Fruit fly (Drosophila melanogaster) whole organism, embryonic: Measurements from ENCODE around the gene Jhbp16.

Experiments used
- Aef1 ChIP-seq: fragments of 200-800 bp; sonication (Bioruptor generic); IDR thresholded peaks from 3 replicates; pipeline ENCODE4 v1.3.6; 2022; ENCODE audit warnings: missing biosample characterization, missing genetic modification characterization
- Bgb ChIP-seq: fragments of 200-800 bp; sonication (Bioruptor generic); IDR thresholded peaks from 2 replicates; pipeline ENCODE4 v1.3.6; 2022; ENCODE audit warnings: missing biosample characterization, missing genetic modification characterization; ENCODE audit not compliant: partially characterized antibody
- CG10321 ChIP-seq: fragments of 200-800 bp; sonication (Bioruptor generic); IDR thresholded peaks from 2 replicates; pipeline ENCODE4 v1.3.6; 2022; ENCODE audit warnings: missing biosample characterization, missing genetic modification characterization
- CG10462 ChIP-seq: fragments of 200-800 bp; sonication (Bioruptor generic); optimal IDR thresholded peaks from 2 replicates; lab custom pipeline; 2016; ENCODE audit warnings: missing biosample characterization, missing genetic modification characterization
- CG11085 ChIP-seq: fragments of 200-800 bp; sonication (Bioruptor generic); IDR thresholded peaks from 2 replicates; pipeline ENCODE4 v1.3.6; 2022; ENCODE audit warnings: missing biosample characterization, missing genetic modification characterization
- CG11723 ChIP-seq: fragments of 200-800 bp; sonication (Bioruptor generic); optimal IDR thresholded peaks from 2 replicates; lab custom pipeline; 2017; ENCODE audit warnings: missing biosample characterization, mild to moderate bottlenecking, missing genetic modification characterization
- CG12155 ChIP-seq: fragments of 200-800 bp; sonication (Bioruptor generic); optimal IDR thresholded peaks from 3 replicates; lab custom pipeline; 2016; ENCODE audit warnings: missing biosample characterization, missing genetic modification characterization
- CG13775 ChIP-seq: fragments of 200-800 bp; sonication (Bioruptor generic); optimal IDR thresholded peaks from 3 replicates; lab custom pipeline; 2017; ENCODE audit warnings: missing biosample characterization, mild to moderate bottlenecking, missing genetic modification characterization
- CG14710 ChIP-seq: fragments of 200-800 bp; sonication (Bioruptor generic); optimal IDR thresholded peaks from 3 replicates; lab custom pipeline; 2019; ENCODE audit warnings: missing biosample characterization, mild to moderate bottlenecking, missing genetic modification characterization, moderate library complexity
- CG15601 ChIP-seq: fragments of 200-800 bp; sonication (Bioruptor generic); optimal IDR thresholded peaks from 3 replicates; lab custom pipeline; 2019; ENCODE audit warnings: missing biosample characterization, mild to moderate bottlenecking, missing genetic modification characterization, moderate library complexity
- CG15696 ChIP-seq: fragments of 200-800 bp; sonication (Bioruptor generic); optimal IDR thresholded peaks from 2 replicates; lab custom pipeline; 2019; ENCODE audit warnings: missing biosample characterization, mild to moderate bottlenecking, missing genetic modification characterization, moderate library complexity
- CG17612 ChIP-seq: fragments of 200-800 bp; sonication (Bioruptor generic); IDR thresholded peaks from 2 replicates; pipeline ENCODE4 v1.3.6; 2022; ENCODE audit warnings: missing biosample characterization, missing genetic modification characterization
- CG18011 ChIP-seq: fragments of 200-800 bp; sonication (Bioruptor generic); optimal IDR thresholded peaks from 2 replicates; lab custom pipeline; 2017; ENCODE audit warnings: missing biosample characterization, missing genetic modification characterization, mild to moderate bottlenecking, moderate library complexity, missing genotype
- CG2712 ChIP-seq: fragments of 200-800 bp; optimal IDR thresholded peaks from 3 replicates; lab custom pipeline; 2019; ENCODE audit warnings: missing biosample characterization, mild to moderate bottlenecking, missing genetic modification characterization, moderate library complexity
- CG4282 ChIP-seq: fragments of 200-800 bp; sonication (Bioruptor generic); optimal IDR thresholded peaks from 2 replicates; lab custom pipeline; 2016; ENCODE audit warnings: missing biosample characterization, missing genetic modification characterization
- CG4617 ChIP-seq: fragments of 200-800 bp; sonication (Bioruptor generic); optimal IDR thresholded peaks from 3 replicates; lab custom pipeline; 2016; ENCODE audit warnings: missing biosample characterization, missing genetic modification characterization, borderline replicate concordance
- CG6654 ChIP-seq: fragments of 200-800 bp; sonication (Bioruptor generic); optimal IDR thresholded peaks from 2 replicates; lab custom pipeline; 2017; ENCODE audit warnings: missing biosample characterization, mild to moderate bottlenecking, missing genetic modification characterization
- CG8924 ChIP-seq: fragments of 200-800 bp; optimal IDR thresholded peaks from 3 replicates; lab custom pipeline; 2019; ENCODE audit warnings: missing biosample characterization, mild to moderate bottlenecking, missing genetic modification characterization, moderate library complexity
- CHES-1-like ChIP-seq: fragments of 200-800 bp; sonication (Bioruptor generic); optimal IDR thresholded peaks from 2 replicates; lab custom pipeline; 2016; ENCODE audit warnings: missing biosample characterization, missing genetic modification characterization
- CoRest ChIP-seq: fragments of 200-800 bp; sonication (Bioruptor generic); optimal IDR thresholded peaks from 3 replicates; lab custom pipeline; 2018; ENCODE audit warnings: missing biosample characterization, mild to moderate bottlenecking, missing genetic modification characterization, moderate library complexity
- D19B ChIP-seq: fragments of 200-800 bp; sonication (Bioruptor generic); optimal IDR thresholded peaks from 2 replicates; lab custom pipeline; 2017; ENCODE audit warnings: missing biosample characterization, mild to moderate bottlenecking, missing genetic modification characterization
- E2f2 ChIP-seq: fragments of 200-800 bp; sonication (Bioruptor generic); IDR thresholded peaks from 2 replicates; pipeline ENCODE4 v1.3.6; 2022; ENCODE audit warnings: missing biosample characterization, missing genetic modification characterization
- Ets65A ChIP-seq: fragments of 200-800 bp; sonication (Bioruptor generic); peaks from one replicate; lab custom pipeline; 2016; ENCODE audit warnings: missing biosample characterization, missing genetic modification characterization
- Gsc ChIP-seq: fragments of 200-800 bp; sonication (Bioruptor generic); IDR thresholded peaks from 2 replicates; pipeline ENCODE4 v1.3.6; 2022; ENCODE audit warnings: missing biosample characterization, missing genetic modification characterization
- H2.0 ChIP-seq: fragments of 200-800 bp; sonication (Bioruptor generic); IDR thresholded peaks from 2 replicates; pipeline ENCODE4 v1.3.6; 2022; ENCODE audit warnings: missing biosample characterization, missing genetic modification characterization
- Hey ChIP-seq: fragments of 200-800 bp; sonication (Bioruptor generic); optimal IDR thresholded peaks from 3 replicates; lab custom pipeline; 2018; ENCODE audit warnings: missing biosample characterization, mild to moderate bottlenecking, missing genetic modification characterization
- HmgZ ChIP-seq: fragments of 200-800 bp; sonication (Bioruptor generic); optimal IDR thresholded peaks from 2 replicates; lab custom pipeline; 2018; ENCODE audit warnings: missing biosample characterization, mild to moderate bottlenecking, missing genetic modification characterization
- Hmx ChIP-seq: fragments of 200-800 bp; sonication (Bioruptor generic); optimal IDR thresholded peaks from 2 replicates; lab custom pipeline; 2016; ENCODE audit warnings: missing biosample characterization, missing genetic modification characterization
- Hr39 ChIP-seq: fragments of >200 bp; optimal IDR thresholded peaks from 2 replicates; lab custom pipeline; 2017
- Jarid2 ChIP-seq: fragments of 200-800 bp; sonication (Bioruptor generic); optimal IDR thresholded peaks from 3 replicates; lab custom pipeline; 2017; ENCODE audit warnings: mild to moderate bottlenecking, missing biosample characterization, missing genetic modification reagents, missing genetic modification characterization
- Kr ChIP-seq: fragments of 200-800 bp; sonication (Bioruptor generic); optimal IDR thresholded peaks from 2 replicates; lab custom pipeline; 2017; ENCODE audit warnings: missing biosample characterization, mild to moderate bottlenecking, missing genetic modification characterization
- Sry-β ChIP-seq: fragments of 200-800 bp; sonication (Bioruptor generic); optimal IDR thresholded peaks from 2 replicates; lab custom pipeline; 2018; ENCODE audit warnings: missing biosample characterization, mild to moderate bottlenecking, missing genetic modification characterization, moderate library complexity
- aop ChIP-seq: fragments of 200-800 bp; sonication (Bioruptor generic); IDR thresholded peaks from 2 replicates; pipeline ENCODE4 v1.3.6; 2022; ENCODE audit warnings: missing biosample characterization, missing genetic modification characterization
- ara ChIP-seq: fragments of 200-800 bp; sonication (Bioruptor generic); IDR thresholded peaks from 2 replicates; pipeline ENCODE4 v1.3.6; 2022; ENCODE audit warnings: missing biosample characterization, missing genetic modification characterization
- bowl ChIP-seq: fragments of 200-800 bp; sonication (Bioruptor generic); IDR thresholded peaks from 2 replicates; pipeline ENCODE4 v1.3.6; 2022; ENCODE audit warnings: missing biosample characterization, missing genetic modification characterization
- fd102C ChIP-seq: fragments of 200-800 bp; sonication (Bioruptor generic); optimal IDR thresholded peaks from 2 replicates; lab custom pipeline; 2018; ENCODE audit warnings: missing biosample characterization, mild to moderate bottlenecking, missing genetic modification characterization, moderate library complexity
- gem ChIP-seq: fragments of 200-800 bp; sonication (Bioruptor generic); optimal IDR thresholded peaks from 2 replicates; lab custom pipeline; 2019; ENCODE audit warnings: missing biosample characterization, mild to moderate bottlenecking, missing genetic modification characterization, moderate library complexity
- hbn ChIP-seq: fragments of 200-800 bp; sonication (Bioruptor generic); IDR thresholded peaks from 2 replicates; pipeline ENCODE4 v1.3.6; 2022; ENCODE audit warnings: missing biosample characterization, missing genetic modification characterization; ENCODE audit not compliant: partially characterized antibody
- her ChIP-seq: fragments of 200-800 bp; sonication (Bioruptor generic); optimal IDR thresholded peaks from 2 replicates; lab custom pipeline; 2016; ENCODE audit warnings: missing biosample characterization, missing genetic modification characterization
- hkb ChIP-seq, 2 experiments: fragments of 200-800 bp in 1 of 2; fragments of >200 bp in 1 of 2; sonication (Bioruptor generic) in 1 of 2; IDR thresholded peaks in 1 of 2; optimal IDR thresholded peaks in 1 of 2; 2 replicates each; pipeline versions ENCODE4 v1.3.6 to Lab custom; 2017 to 2022; ENCODE audit warnings: missing biosample characterization in 1 of 2, missing genetic modification characterization in 1 of 2
- insv ChIP-seq, 2 experiments: fragments of 200-800 bp; sonication (Bioruptor generic); optimal IDR thresholded peaks; 3 replicates each; lab custom pipeline; 2016 to 2018; ENCODE audit warnings: missing biosample characterization in 2 of 2, missing genetic modification characterization in 2 of 2
- kah ChIP-seq: fragments of 200-800 bp; sonication (Bioruptor generic); optimal IDR thresholded peaks from 2 replicates; lab custom pipeline; 2018; ENCODE audit warnings: missing biosample characterization, mild to moderate bottlenecking, missing genetic modification characterization
- kay ChIP-seq: fragments of 200-800 bp; sonication (Bioruptor generic); optimal IDR thresholded peaks from 2 replicates; lab custom pipeline; 2016; ENCODE audit warnings: missing biosample characterization, missing genetic modification characterization
- luna ChIP-seq: fragments of 200-800 bp; sonication (Bioruptor generic); optimal IDR thresholded peaks from 2 replicates; lab custom pipeline; 2016; ENCODE audit warnings: missing biosample characterization, missing genetic modification characterization
- p53 ChIP-seq: fragments of 200-800 bp; sonication (Bioruptor generic); optimal IDR thresholded peaks from 2 replicates; lab custom pipeline; 2016; ENCODE audit warnings: missing biosample characterization, missing genetic modification characterization
- row ChIP-seq: fragments of 200-800 bp; sonication (Bioruptor generic); IDR thresholded peaks from 3 replicates; pipeline ENCODE4 v1.3.6; 2022; ENCODE audit warnings: missing biosample characterization, missing genetic modification characterization
- run ChIP-seq: fragments of 200-800 bp; sonication (Bioruptor generic); optimal IDR thresholded peaks from 3 replicates; lab custom pipeline; 2018; ENCODE audit warnings: missing biosample characterization, mild to moderate bottlenecking, missing genetic modification characterization
- sim ChIP-seq: fragments of 200-800 bp; sonication (Bioruptor generic); IDR thresholded peaks from 2 replicates; pipeline ENCODE4 v1.3.6; 2022; ENCODE audit warnings: missing biosample characterization, missing genetic modification characterization
- slbo ChIP-seq: fragments of 200-800 bp; sonication (Bioruptor generic); IDR thresholded peaks from 2 replicates; pipeline ENCODE4 v1.3.6; 2022; ENCODE audit warnings: missing biosample characterization, missing genetic modification characterization
- stwl ChIP-seq: fragments of 200-800 bp; sonication (Bioruptor generic); optimal IDR thresholded peaks from 3 replicates; lab custom pipeline; 2018; ENCODE audit warnings: missing biosample characterization, mild to moderate bottlenecking, missing genetic modification characterization, moderate library complexity

The Jhbp16 gene

DNA sequence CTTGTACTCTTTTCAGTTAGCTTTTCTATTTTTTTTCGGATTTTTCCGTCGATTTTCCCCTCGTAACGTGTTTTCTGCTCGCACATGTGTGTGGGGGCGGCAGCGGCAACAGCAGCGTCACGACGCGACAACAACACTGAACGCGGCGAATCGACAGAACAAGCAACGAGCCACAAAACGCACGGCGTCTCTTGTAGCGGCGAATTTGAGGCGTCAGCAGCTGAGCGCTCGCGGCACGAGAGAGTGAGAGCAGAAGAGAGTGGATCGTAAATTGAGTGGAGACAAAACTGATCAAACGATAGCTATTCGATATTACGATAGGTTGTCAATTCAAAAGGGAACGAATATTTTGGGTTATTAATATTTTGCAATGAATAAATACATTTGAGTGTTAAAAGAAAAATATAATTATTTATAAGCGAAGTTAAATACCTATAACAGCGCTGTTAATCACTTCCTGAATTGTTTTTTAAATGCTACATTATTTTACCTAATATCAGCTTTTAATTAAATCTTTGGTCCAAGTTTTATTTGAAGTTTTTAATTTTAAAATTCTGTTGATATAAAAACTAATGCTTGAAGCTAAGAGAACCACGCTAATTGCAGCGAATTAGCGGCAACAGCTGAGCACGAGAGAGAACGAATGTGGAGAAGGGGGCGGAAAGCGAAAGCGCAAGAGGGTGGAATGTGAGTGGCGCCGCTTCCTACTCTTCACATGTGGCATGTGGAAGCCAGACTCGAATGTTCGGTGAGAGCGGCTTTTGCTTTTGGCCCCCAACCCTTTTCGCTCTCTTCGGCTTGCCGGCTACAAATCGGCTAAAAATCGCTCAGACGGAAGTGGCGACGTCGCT lies 31.0 kb upstream of the Jhbp16 start (continued):
- no peak for TF ChIP-seq Hmx (GFP tag; lab: Kevin White, UChicago)
- no peak for TF ChIP-seq CG18011 (GFP tag; lab: Kevin White, UChicago)
- no peak for TF ChIP-seq insv (GFP tag; optimal IDR thresholded peaks at IDR 0.05; lab: Kevin White, UChicago)
- TF ChIP-seq ara (GFP tag; lab: Robert Waterston, UW), result no peak
- no peak for TF ChIP-seq Aef1 (GFP tag; lab: Robert Waterston, UW)
- no peak for TF ChIP-seq run (tag; lab: Kevin White, UChicago)
- peak; percentile 78 for TF ChIP-seq gem (tag; lab: Kevin White, UChicago)
- no peak for TF ChIP-seq Hey (tag; lab: Kevin White, UChicago)
- no peak for TF ChIP-seq D19B
- no peak for TF ChIP-seq HmgZ (tag; lab: Kevin White, UChicago)
- TF ChIP-seq stwl (tag; lab: Kevin White, UChicago), result peak; percentile 29
- no peak for TF ChIP-seq row (GFP tag; lab: Robert Waterston, UW)
- TF ChIP-seq CG2712 (tag; lab: Kevin White, UChicago), result peak; percentile 84
- no peak for TF ChIP-seq slbo
- no peak for TF ChIP-seq kah (GFP tag; lab: Kevin White, UChicago)
- peak; percentile 27 for TF ChIP-seq kay (GFP tag; lab: Kevin White, UChicago)
- peak; percentile 75 for TF ChIP-seq CG15601 (tag; lab: Kevin White, UChicago)
- TF ChIP-seq CG4617 (GFP tag; lab: Kevin White, UChicago), result no peak
- TF ChIP-seq H2.0 (GFP tag; lab: Robert Waterston, UW), result no peak
- TF ChIP-seq Bgb (GFP tag; lab: Robert Waterston, UW), result no peak
- TF ChIP-seq CG4282 (GFP tag; lab: Kevin White, UChicago), result no peak
- no peak for TF ChIP-seq bowl
- TF ChIP-seq Jarid2 (GFP tag; lab: Kevin White, UChicago), result peak; percentile 63
- TF ChIP-seq CG17612 (GFP tag; lab: Robert Waterston, UW), result no peak
- peak; percentile 54 for TF ChIP-seq CG11723 (GFP tag; lab: Kevin White, UChicago)
- no peak for TF ChIP-seq her
- no peak for TF ChIP-seq E2f2 (GFP tag; lab: Robert Waterston, UW)
- TF ChIP-seq Sry-β (GFP tag; lab: Kevin White, UChicago), result no peak
- peak; percentile 69 for TF ChIP-seq CG8924 (tag; lab: Kevin White, UChicago)
- no peak for TF ChIP-seq luna (GFP tag; lab: Kevin White, UChicago)
- no peak for TF ChIP-seq hkb (optimal IDR thresholded peaks at IDR 0.05; lab: Kevin White, UChicago)
- no peak for TF ChIP-seq hkb (GFP tag; IDR thresholded peaks at IDR 0.05; lab: Robert Waterston, UW)
- TF ChIP-seq CG10321, result no peak
- peak; percentile 26 for TF ChIP-seq CG13775 (GFP tag; lab: Kevin White, UChicago)
- no peak for TF ChIP-seq CHES-1-like (GFP tag; lab: Kevin White, UChicago)
- no peak for TF ChIP-seq CG10462 (GFP tag; lab: Kevin White, UChicago)
- TF ChIP-seq CG6654 (GFP tag; lab: Kevin White, UChicago), result no peak
- TF ChIP-seq sim, result no peak
- TF ChIP-seq p53, result no peak
- no peak for TF ChIP-seq Gsc (GFP tag; lab: Robert Waterston, UW)
- TF ChIP-seq fd102C, result no peak
- peak; percentile 14 for TF ChIP-seq Kr
- peak; percentile 27 for TF ChIP-seq CG12155 (GFP tag; lab: Kevin White, UChicago)
- TF ChIP-seq aop (GFP tag; lab: Robert Waterston, UW), result no peak
- peak; percentile 69 for TF ChIP-seq CG14710 (tag; lab: Kevin White, UChicago)
- peak; percentile 28 for TF ChIP-seq CG15696 (tag; lab: Kevin White, UChicago)
- no peak for TF ChIP-seq Hr39
- no peak for TF ChIP-seq hbn
- no peak for TF ChIP-seq CG11085 (GFP tag; lab: Robert Waterston, UW)
- no peak for TF ChIP-seq Ets65A (GFP tag; lab: Kevin White, UChicago)
- TF ChIP-seq CoRest (tag; lab: Kevin White, UChicago), result peak; percentile 71
